Fruit fly (Drosophila melanogaster) whole organism, embryonic: ENCODE data around the gene Rbcn-3B.
A peak's percentile ranks its signal among the peaks of the same experiment; 100 is the strongest.

ENCODE experiments used
- Adf1 ChIP-seq: fragments of 200-800 bp; sonication (Bioruptor generic); IDR thresholded peaks from 2 replicates; pipeline ENCODE4 v1.3.6; 2022; ENCODE audit warnings: missing biosample characterization, missing genetic modification characterization
- Atf3 ChIP-seq: fragments of 200-800 bp; sonication (Bioruptor generic); optimal IDR thresholded peaks from 3 replicates; lab custom pipeline; 2016; ENCODE audit warnings: missing biosample characterization, missing genetic modification characterization
- CG10267 ChIP-seq: fragments of 200-800 bp; sonication (Bioruptor generic); optimal IDR thresholded peaks from 2 replicates; lab custom pipeline; 2018; ENCODE audit warnings: missing biosample characterization, mild to moderate bottlenecking, missing genetic modification characterization, moderate library complexity
- CG10565 ChIP-seq: fragments of 200-800 bp; sonication (Bioruptor generic); optimal IDR thresholded peaks from 3 replicates; lab custom pipeline; 2016; ENCODE audit warnings: missing biosample characterization, mild to moderate bottlenecking, missing genetic modification characterization
- CG10959 ChIP-seq: fragments of 200-800 bp; sonication (Bioruptor generic); IDR thresholded peaks from 2 replicates; pipeline ENCODE4 v1.3.6; 2022; ENCODE audit warnings: missing biosample characterization, missing genetic modification characterization
- CG10979 ChIP-seq: fragments of 200-800 bp; sonication (Bioruptor generic); optimal IDR thresholded peaks from 2 replicates; lab custom pipeline; 2018; ENCODE audit warnings: missing biosample characterization, mild to moderate bottlenecking, missing genetic modification characterization, moderate library complexity
- CG11504 ChIP-seq: fragments of 200-800 bp; sonication (Bioruptor generic); optimal IDR thresholded peaks from 3 replicates; lab custom pipeline; 2019; ENCODE audit warnings: missing biosample characterization, mild to moderate bottlenecking, missing genetic modification characterization, moderate library complexity
- CG1233 ChIP-seq: fragments of 200-800 bp; sonication (Bioruptor generic); optimal IDR thresholded peaks from 4 replicates; lab custom pipeline; 2018; ENCODE audit warnings: missing biosample characterization, mild to moderate bottlenecking, missing genetic modification characterization
- CG12391 ChIP-seq: fragments of 200-800 bp; sonication (Bioruptor generic); optimal IDR thresholded peaks from 3 replicates; lab custom pipeline; 2018; ENCODE audit warnings: missing biosample characterization, mild to moderate bottlenecking, missing genetic modification characterization, moderate library complexity
- CG14014 ChIP-seq: fragments of 200-800 bp; sonication (Bioruptor generic); IDR thresholded peaks from 2 replicates; pipeline ENCODE4 v1.3.6; 2022; ENCODE audit warnings: missing biosample characterization, missing genetic modification characterization
- CG17328 ChIP-seq: fragments of 200-800 bp; sonication (Bioruptor generic); IDR thresholded peaks from 2 replicates; pipeline ENCODE4 v1.3.6; 2022; ENCODE audit warnings: missing biosample characterization, missing genetic modification characterization
- CG18262 ChIP-seq: fragments of 200-800 bp; optimal IDR thresholded peaks from 3 replicates; lab custom pipeline; 2019; ENCODE audit warnings: missing biosample characterization, mild to moderate bottlenecking, missing genetic modification characterization, moderate library complexity
- CG18764 ChIP-seq: fragments of 200-800 bp; sonication (Bioruptor generic); optimal IDR thresholded peaks from 3 replicates; lab custom pipeline; 2016; ENCODE audit warnings: missing biosample characterization, missing genetic modification characterization
- CG31365 ChIP-seq: fragments of 200-800 bp; sonication (Bioruptor generic); optimal IDR thresholded peaks from 2 replicates; lab custom pipeline; 2018; ENCODE audit warnings: missing biosample characterization, mild to moderate bottlenecking, missing genetic modification characterization
- CG31441 ChIP-seq: fragments of 200-800 bp; sonication (Bioruptor generic); IDR thresholded peaks from 2 replicates; pipeline ENCODE4 v1.3.6; 2022; ENCODE audit warnings: missing biosample characterization, missing genetic modification characterization
- CG3163 ChIP-seq: fragments of 200-800 bp; sonication (Bioruptor generic); optimal IDR thresholded peaks from 3 replicates; lab custom pipeline; 2016; ENCODE audit warnings: missing biosample characterization, missing genetic modification characterization
- CG32772 ChIP-seq: fragments of 200-800 bp; sonication (Bioruptor generic); IDR thresholded peaks from 2 replicates; pipeline ENCODE4 v1.3.6; 2022; ENCODE audit warnings: missing biosample characterization, missing genetic modification characterization
- CG3281 ChIP-seq: fragments of 200-800 bp; sonication (Bioruptor generic); optimal IDR thresholded peaks from 3 replicates; lab custom pipeline; 2017; ENCODE audit warnings: missing biosample characterization, mild to moderate bottlenecking, missing genetic modification characterization
- CG34224 ChIP-seq: fragments of 200-800 bp; sonication (Bioruptor generic); IDR thresholded peaks from 3 replicates; pipeline ENCODE4 v1.3.6; 2022; ENCODE audit warnings: missing biosample characterization, missing genetic modification characterization; ENCODE audit not compliant: partially characterized antibody
- CG3838 ChIP-seq: fragments of 200-800 bp; sonication (Bioruptor generic); optimal IDR thresholded peaks from 3 replicates; lab custom pipeline; 2016; ENCODE audit warnings: missing biosample characterization, missing genetic modification characterization
- CG6689 ChIP-seq: fragments of 200-800 bp; sonication (Bioruptor generic); IDR thresholded peaks from 2 replicates; pipeline ENCODE4 v1.3.6; 2022; ENCODE audit warnings: missing biosample characterization, missing genetic modification characterization
- CG8388 ChIP-seq: fragments of 200-800 bp; sonication (Bioruptor generic); optimal IDR thresholded peaks from 2 replicates; lab custom pipeline; 2019; ENCODE audit warnings: missing biosample characterization, mild to moderate bottlenecking, missing genetic modification characterization, moderate library complexity
- CHES-1-like ChIP-seq: fragments of 200-800 bp; sonication (Bioruptor generic); optimal IDR thresholded peaks from 2 replicates; lab custom pipeline; 2016; ENCODE audit warnings: missing biosample characterization, missing genetic modification characterization
- CoRest ChIP-seq: fragments of 200-800 bp; sonication (Bioruptor generic); optimal IDR thresholded peaks from 3 replicates; lab custom pipeline; 2018; ENCODE audit warnings: missing biosample characterization, mild to moderate bottlenecking, missing genetic modification characterization, moderate library complexity
- Dp ChIP-seq: fragments of 200-800 bp; sonication (Bioruptor generic); optimal IDR thresholded peaks from 2 replicates; lab custom pipeline; 2018; ENCODE audit warnings: missing biosample characterization, mild to moderate bottlenecking, missing genetic modification characterization, moderate library complexity
- Ets65A ChIP-seq: fragments of 200-800 bp; sonication (Bioruptor generic); peaks from one replicate; lab custom pipeline; 2016; ENCODE audit warnings: missing biosample characterization, missing genetic modification characterization
- HLH3B ChIP-seq: fragments of 200-800 bp; sonication (Bioruptor generic); IDR thresholded peaks from 2 replicates; pipeline ENCODE4 v1.3.6; 2022; ENCODE audit warnings: missing biosample characterization, missing genetic modification characterization
- HLH4C ChIP-seq: fragments of 200-800 bp; sonication (Bioruptor generic); IDR thresholded peaks from 3 replicates; pipeline ENCODE4 v1.3.6; 2022; ENCODE audit warnings: missing biosample characterization, missing genetic modification characterization; ENCODE audit not compliant: partially characterized antibody
- Lpt ChIP-seq: fragments of >200 bp; optimal IDR thresholded peaks from 2 replicates; lab custom pipeline; 2018; ENCODE audit warnings: missing biosample characterization, missing genetic modification characterization
- Mad ChIP-seq: fragments of 200-800 bp; sonication (Bioruptor generic); optimal IDR thresholded peaks from 2 replicates; lab custom pipeline; 2016; ENCODE audit warnings: missing biosample characterization, missing genetic modification characterization
- Max ChIP-seq: fragments of 200-800 bp; sonication (Bioruptor generic); optimal IDR thresholded peaks from 2 replicates; lab custom pipeline; 2016; ENCODE audit warnings: missing biosample characterization, mild to moderate bottlenecking, missing genetic modification characterization
- Med ChIP-seq: fragments of 200-800 bp; sonication (Bioruptor generic); peaks from one replicate; lab custom pipeline; 2016; ENCODE audit warnings: missing biosample characterization, missing genetic modification characterization, mild to moderate bottlenecking, inconsistent platforms, moderate library complexity
- Nf-YC ChIP-seq: fragments of 200-800 bp; optimal IDR thresholded peaks from 3 replicates; lab custom pipeline; 2019; ENCODE audit warnings: missing biosample characterization, mild to moderate bottlenecking, missing genetic modification characterization, moderate library complexity
- Opbp ChIP-seq: fragments of 200-800 bp; sonication (Bioruptor generic); IDR thresholded peaks from 3 replicates; pipeline ENCODE4 v1.3.6; 2022; ENCODE audit warnings: missing biosample characterization, missing genetic modification characterization; ENCODE audit not compliant: partially characterized antibody
- Sin3A ChIP-seq: fragments of >200 bp; optimal IDR thresholded peaks from 2 replicates; lab custom pipeline; 2018
- Sry-β ChIP-seq: fragments of 200-800 bp; sonication (Bioruptor generic); optimal IDR thresholded peaks from 2 replicates; lab custom pipeline; 2018; ENCODE audit warnings: missing biosample characterization, mild to moderate bottlenecking, missing genetic modification characterization, moderate library complexity
- Ssrp ChIP-seq: fragments of 200-800 bp; sonication (Bioruptor generic); optimal IDR thresholded peaks from 2 replicates; lab custom pipeline; 2018; ENCODE audit warnings: missing biosample characterization, mild to moderate bottlenecking, missing genetic modification characterization, moderate library complexity
- ash1 ChIP-seq: fragments of 200-800 bp; sonication (Bioruptor generic); optimal IDR thresholded peaks from 2 replicates; lab custom pipeline; 2018; ENCODE audit warnings: missing biosample characterization, mild to moderate bottlenecking, missing genetic modification characterization
- chinmo ChIP-seq: fragments of 200-800 bp; sonication (Bioruptor generic); IDR thresholded peaks from 4 replicates; pipeline ENCODE4 v1.3.6; 2022; ENCODE audit warnings: missing biosample characterization, missing genetic modification characterization; ENCODE audit not compliant: partially characterized antibody
- dati ChIP-seq: fragments of 200-800 bp; sonication (Bioruptor generic); IDR thresholded peaks from 2 replicates; pipeline ENCODE4 v1.3.6; 2022; ENCODE audit warnings: missing biosample characterization, missing genetic modification characterization
- dpn ChIP-seq, 2 experiments: fragments of 200-800 bp; sonication (Bioruptor generic); optimal IDR thresholded peaks; 3 replicates each; lab custom pipeline; 2016; ENCODE audit warnings: missing biosample characterization in 2 of 2, missing genetic modification characterization in 2 of 2
- fu2 ChIP-seq: fragments of 200-800 bp; sonication (Bioruptor generic); optimal IDR thresholded peaks from 2 replicates; lab custom pipeline; 2016; ENCODE audit warnings: missing biosample characterization, missing genetic modification characterization
- gfzf ChIP-seq: fragments of 200-800 bp; sonication (Bioruptor generic); optimal IDR thresholded peaks from 2 replicates; lab custom pipeline; 2016; ENCODE audit warnings: missing biosample characterization, mild to moderate bottlenecking, missing genetic modification characterization, moderate library complexity
- grn ChIP-seq: fragments of 200-800 bp; sonication (Bioruptor generic); optimal IDR thresholded peaks from 3 replicates; lab custom pipeline; 2017; ENCODE audit warnings: missing biosample characterization, missing genetic modification characterization
- hkb ChIP-seq, 2 experiments: fragments of 200-800 bp in 1 of 2; fragments of >200 bp in 1 of 2; sonication (Bioruptor generic) in 1 of 2; IDR thresholded peaks in 1 of 2; optimal IDR thresholded peaks in 1 of 2; 2 replicates each; pipeline versions ENCODE4 v1.3.6 to Lab custom; 2017 to 2022; ENCODE audit warnings: missing biosample characterization in 1 of 2, missing genetic modification characterization in 1 of 2
- odd ChIP-seq: fragments of 200-800 bp; sonication (Bioruptor generic); optimal IDR thresholded peaks from 2 replicates; lab custom pipeline; 2017; ENCODE audit warnings: missing biosample characterization, mild to moderate bottlenecking, missing genetic modification characterization
- phol ChIP-seq: fragments of 200-800 bp; sonication (Bioruptor generic); optimal IDR thresholded peaks from 3 replicates; lab custom pipeline; 2018; ENCODE audit warnings: missing biosample characterization, mild to moderate bottlenecking, missing genetic modification characterization, moderate library complexity
- psq ChIP-seq: fragments of 200-800 bp; sonication (Bioruptor generic); optimal IDR thresholded peaks from 2 replicates; lab custom pipeline; 2017; ENCODE audit warnings: missing biosample characterization, missing genetic modification characterization
- rib ChIP-seq: fragments of 200-800 bp; sonication (Bioruptor generic); IDR thresholded peaks from 2 replicates; pipeline ENCODE4 v1.3.6; 2022; ENCODE audit warnings: missing biosample characterization, missing genetic modification characterization
- sd ChIP-seq: fragments of 200-800 bp; sonication (Bioruptor generic); optimal IDR thresholded peaks from 3 replicates; lab custom pipeline; 2018; ENCODE audit warnings: missing biosample characterization, mild to moderate bottlenecking, missing genetic modification characterization, moderate library complexity
- tx ChIP-seq: fragments of 200-800 bp; sonication (Bioruptor generic); optimal IDR thresholded peaks from 2 replicates; lab custom pipeline; 2016; ENCODE audit warnings: missing biosample characterization, missing genetic modification characterization

Gene Rbcn-3B

dm6 chrX:1948508-1949065 lies 39.9 kb downstream of the Rbcn-3B start (continued):
- TF ChIP-seq ash1 (GFP tag; lab: Kevin White, UChicago) (no peak), CG31441 (peak; percentile 40; the same call in 1 of the 2 replicates), CG12391 (tag; lab: Kevin White, UChicago) (peak; percentile 40), Mad (GFP tag; lab: Kevin White, UChicago) (no peak), dati (GFP tag; lab: Robert Waterston, UW) (no peak), CG6689 (GFP tag; lab: Robert Waterston, UW) (peak; percentile 55), CG10565 (GFP tag; lab: Kevin White, UChicago) (no peak), Ssrp (tag; lab: Kevin White, UChicago) (peak; percentile 9), tx (GFP tag; lab: Kevin White, UChicago) (peak; percentile 11), sd (tag; lab: Kevin White, UChicago) (no peak), HLH4C (GFP tag; lab: Robert Waterston, UW) (no peak), fu2 (GFP tag; lab: Kevin White, UChicago) (no peak), CHES-1-like (no peak), CG8388 (GFP tag; lab: Kevin White, UChicago) (no peak), CG31365 (tag; lab: Kevin White, UChicago) (no peak), CoRest (peak; percentile 45), Lpt (GFP tag; lab: Kevin White, UChicago) (no peak), CG17328 (GFP tag; lab: Robert Waterston, UW) (peak; percentile 35; the same call in 1 of the 2 replicates), chinmo (GFP tag; lab: Robert Waterston, UW) (no peak), Sry-β (GFP tag; lab: Kevin White, UChicago) (no peak), Dp (GFP tag; lab: Kevin White, UChicago) (no peak), grn (no peak), Max (GFP tag; lab: Kevin White, UChicago) (no peak), gfzf (no peak), rib (peak; percentile 72; the same call in 1 of the 2 replicates), CG1233 (GFP tag; lab: Kevin White, UChicago) (peak; percentile 36), Opbp (GFP tag; lab: Robert Waterston, UW) (no peak), CG18764 (GFP tag; lab: Kevin White, UChicago) (no peak), CG10267 (tag; lab: Kevin White, UChicago) (no peak), hkb (optimal IDR thresholded peaks at IDR 0.05; lab: Kevin White, UChicago) (no peak), hkb (GFP tag; IDR thresholded peaks at IDR 0.05; lab: Robert Waterston, UW) (peak; percentile 47), CG10979 (tag; lab: Kevin White, UChicago) (no peak), HLH3B (GFP tag; lab: Robert Waterston, UW) (no peak)

- TF ChIP-seq phol (no peak), Sin3A (no peak), Nf-YC (tag; lab: Kevin White, UChicago) (no peak), CG3281 (no peak), CG14014 (GFP tag; lab: Robert Waterston, UW) (no peak), CG11504 (tag; lab: Kevin White, UChicago) (no peak), CG10959 (no peak), CG32772 (0 out of 2 replicates have a peak, but pooled peaks have one; percentile 10), Adf1 (peak; percentile 11; the same call in 1 of the 2 replicates), CG18262 (tag; lab: Kevin White, UChicago) (no peak), CG3838 (GFP tag; lab: Kevin White, UChicago) (no peak), CG34224 (no peak), Ets65A (GFP tag; lab: Kevin White, UChicago) (peak; percentile 69), dpn (GFP tag; optimal IDR thresholded peaks at IDR 0.05; lab: Kevin White, UChicago) (no peak), Atf3 (GFP tag; lab: Kevin White, UChicago) (no peak), CG3163 (GFP tag; lab: Kevin White, UChicago) (no peak), odd (GFP tag; lab: Kevin White, UChicago) (no peak), Med (peak; percentile 47), psq (GFP tag; lab: Kevin White, UChicago) (no peak)
These were observed 40.9 kb downstream of the Rbcn-3B start for dm6 chrX:1949598-1949997.
